Worm (Caenorhabditis elegans) whole organism, mixed stage, embryonic: ENCODE measurements around the gene C08F11.3.

ENCODE experiments used
- elt-1 ChIP-seq: sonication (generic microtip); optimal IDR thresholded peaks from 2 replicates; lab custom pipeline; 2017; ENCODE audit warnings: missing genetic modification characterization, mild to moderate bottlenecking, missing compliant biosample characterization, antibody characterized with exemption, moderate library complexity, borderline replicate concordance; ENCODE audit not compliant: insufficient read depth
- ham-2 ChIP-seq: fragments of 200-800 bp; sonication (Bioruptor generic); optimal IDR thresholded peaks from 2 replicates; lab custom pipeline; 2018; ENCODE audit warnings: mild to moderate bottlenecking, missing genetic modification characterization, missing compliant biosample characterization
- lin-13 ChIP-seq: fragments of 150-350 bp; optimal IDR thresholded peaks from 2 replicates; lab custom pipeline; 2014; ENCODE audit warnings: missing biosample characterization, missing genetic modification characterization
- lsy-2 ChIP-seq: fragments of 150-350 bp; optimal IDR thresholded peaks from 2 replicates; lab custom pipeline; 2014; ENCODE audit warnings: missing biosample characterization, missing genetic modification characterization
- mls-2 ChIP-seq: sonication (generic microtip); optimal IDR thresholded peaks from 2 replicates; lab custom pipeline; 2016; ENCODE audit warnings: mild to moderate bottlenecking, missing genetic modification characterization, moderate library complexity, missing compliant biosample characterization
- nhr-237 ChIP-seq: fragments of 150-350 bp; optimal IDR thresholded peaks from 2 replicates; lab custom pipeline; 2014; ENCODE audit warnings: missing biosample characterization, missing genetic modification characterization
- nhr-28 ChIP-seq: fragments of 150-350 bp; optimal IDR thresholded peaks from 2 replicates; lab custom pipeline; 2014; ENCODE audit warnings: missing biosample characterization, missing genetic modification characterization
- nhr-76 ChIP-seq: sonication (generic microtip); optimal IDR thresholded peaks from 2 replicates; lab custom pipeline; 2017; ENCODE audit warnings: missing biosample characterization, missing genetic modification characterization
- pha-4 ChIP-seq: fragments of 150-350 bp; optimal IDR thresholded peaks from 2 replicates; lab custom pipeline; 2018; ENCODE audit warnings: missing biosample characterization, missing genetic modification reagents, missing genetic modification characterization
- snpc-4 ChIP-seq: fragments of 150-350 bp; optimal IDR thresholded peaks from 2 replicates; lab custom pipeline; 2014; ENCODE audit warnings: missing biosample characterization, missing genetic modification characterization
- unc-62 ChIP-seq: fragments of 150-350 bp; optimal IDR thresholded peaks from 2 replicates; lab custom pipeline; 2014; ENCODE audit warnings: missing biosample characterization, missing genetic modification reagents, missing genetic modification characterization

DNA sequence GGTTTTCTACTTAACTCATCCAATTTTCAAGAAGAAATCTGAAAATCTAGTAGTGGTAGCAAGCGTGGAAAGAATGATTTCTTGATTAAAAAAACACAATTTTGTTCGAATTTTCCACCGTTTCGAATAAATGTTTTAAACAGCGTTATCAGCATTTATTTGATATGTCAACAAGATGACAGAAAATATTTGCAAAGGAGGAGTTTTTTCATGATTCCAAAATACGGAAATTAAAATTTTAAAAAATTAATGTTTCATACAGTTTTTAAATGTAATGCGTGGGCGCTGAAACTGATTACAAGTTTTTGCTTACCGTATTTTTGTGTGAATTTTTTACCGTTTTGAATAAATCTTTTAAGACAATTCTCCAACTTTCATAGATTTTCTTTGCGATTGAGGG lies 13.3 kb downstream of the C08F11.3 start:
- TF ChIP-seq lin-13 (tag; lab: Kevin White, UChicago), result no peak
- TF ChIP-seq snpc-4 (tag; lab: Kevin White, UChicago), result no peak
- TF ChIP-seq elt-1, result no peak
- no peak for TF ChIP-seq nhr-76 (tag; lab: Kevin White, UChicago)
- TF ChIP-seq lsy-2 (tag; lab: Kevin White, UChicago), result no peak
- TF ChIP-seq nhr-237 (tag; lab: Kevin White, UChicago), result no peak
- TF ChIP-seq nhr-28 (tag; lab: Kevin White, UChicago), result no peak
- no peak for TF ChIP-seq pha-4 (tag; lab: Kevin White, UChicago)
- TF ChIP-seq mls-2, result no peak
- no peak for TF ChIP-seq unc-62 (GFP tag; lab: Kevin White, UChicago)
- TF ChIP-seq ham-2 (GFP tag; lab: Kevin White, UChicago), result no peak
